Fruit fly (Drosophila melanogaster) whole organism, prepupa: Measurements from ENCODE around the gene CG6933.

Source experiments
- Blimp-1 ChIP-seq: fragments of 200-800 bp; sonication (Bioruptor generic); optimal IDR thresholded peaks from 3 replicates; lab custom pipeline; 2017; ENCODE audit warnings: missing biosample characterization, missing genetic modification characterization, mild to moderate bottlenecking, moderate library complexity, missing genetic modification reagents
- CG10631 ChIP-seq: fragments of 200-800 bp; sonication (Bioruptor generic); optimal IDR thresholded peaks from 2 replicates; lab custom pipeline; 2016; ENCODE audit warnings: missing biosample characterization, missing genetic modification characterization
- CG11294 ChIP-seq: fragments of 200-800 bp; sonication (Bioruptor generic); IDR thresholded peaks from 2 replicates; pipeline ENCODE4 v1.3.6; 2022; ENCODE audit warnings: missing biosample characterization, missing genetic modification characterization
- CG11762 ChIP-seq: fragments of 200-800 bp; sonication (Bioruptor generic); optimal IDR thresholded peaks from 3 replicates; lab custom pipeline; 2016; ENCODE audit warnings: missing biosample characterization, missing genetic modification characterization; ENCODE audit not compliant: insufficient read depth
- CG1621 ChIP-seq: fragments of 200-800 bp; sonication (Bioruptor generic); optimal IDR thresholded peaks from 3 replicates; lab custom pipeline; 2018; ENCODE audit warnings: missing biosample characterization, mild to moderate bottlenecking, missing genetic modification characterization
- CG16779 ChIP-seq: fragments of 200-800 bp; sonication (Bioruptor generic); optimal IDR thresholded peaks from 3 replicates; lab custom pipeline; 2017; ENCODE audit warnings: missing biosample characterization, mild to moderate bottlenecking, missing genetic modification characterization
- CG31627 ChIP-seq: fragments of 200-800 bp; sonication (Bioruptor generic); optimal IDR thresholded peaks from 3 replicates; lab custom pipeline; 2016; ENCODE audit warnings: missing biosample characterization, missing genetic modification characterization
- CG32006 ChIP-seq: fragments of 200-800 bp; sonication (Bioruptor generic); optimal IDR thresholded peaks from 3 replicates; lab custom pipeline; 2017; ENCODE audit warnings: missing biosample characterization, mild to moderate bottlenecking, missing genetic modification characterization
- CG34406 ChIP-seq: fragments of 200-800 bp; sonication (Bioruptor generic); optimal IDR thresholded peaks from 3 replicates; lab custom pipeline; 2016; ENCODE audit warnings: missing biosample characterization, missing genetic modification characterization
- CG4318 ChIP-seq: fragments of 200-800 bp; sonication (Bioruptor generic); optimal IDR thresholded peaks from 3 replicates; lab custom pipeline; 2017; ENCODE audit warnings: missing biosample characterization, mild to moderate bottlenecking, missing genetic modification characterization
- CG6276 ChIP-seq: fragments of 200-800 bp; sonication (Bioruptor generic); optimal IDR thresholded peaks from 2 replicates; lab custom pipeline; 2017; ENCODE audit warnings: missing biosample characterization, mild to moderate bottlenecking, missing genetic modification characterization
- CG6792 ChIP-seq: fragments of 200-800 bp; sonication (Bioruptor generic); optimal IDR thresholded peaks from 3 replicates; lab custom pipeline; 2016; ENCODE audit warnings: missing biosample characterization, missing genetic modification characterization
- CG6808 ChIP-seq: fragments of 200-800 bp; sonication (Bioruptor generic); optimal IDR thresholded peaks from 3 replicates; lab custom pipeline; 2017; ENCODE audit warnings: missing biosample characterization, missing genetic modification characterization, mild to moderate bottlenecking, moderate library complexity, missing genetic modification reagents
- CG7368 ChIP-seq: fragments of 200-800 bp; sonication (Bioruptor generic); optimal IDR thresholded peaks from 3 replicates; lab custom pipeline; 2016; ENCODE audit warnings: missing biosample characterization, missing genetic modification characterization
- CG8632 ChIP-seq: fragments of 200-800 bp; sonication (Bioruptor generic); optimal IDR thresholded peaks from 3 replicates; lab custom pipeline; 2016; ENCODE audit warnings: missing biosample characterization, missing genetic modification characterization
- CG9139 ChIP-seq: fragments of 200-800 bp; sonication (Bioruptor generic); optimal IDR thresholded peaks from 3 replicates; lab custom pipeline; 2017; ENCODE audit warnings: missing biosample characterization, mild to moderate bottlenecking, missing genetic modification characterization
- Eip75B ChIP-seq: fragments of 200-800 bp; sonication (Bioruptor generic); optimal IDR thresholded peaks from 3 replicates; lab custom pipeline; 2016; ENCODE audit warnings: missing biosample characterization, missing genetic modification characterization
- Eip78C ChIP-seq: fragments of 200-800 bp; sonication (Bioruptor generic); peaks from one replicate; lab custom pipeline; 2016; ENCODE audit warnings: missing biosample characterization, missing genetic modification characterization
- Eip93F ChIP-seq: fragments of 200-800 bp; sonication (Bioruptor generic); optimal IDR thresholded peaks from 2 replicates; lab custom pipeline; 2016; ENCODE audit warnings: missing biosample characterization, mild to moderate bottlenecking, missing genetic modification characterization
- Ets21C ChIP-seq: fragments of 200-800 bp; sonication (Bioruptor generic); optimal IDR thresholded peaks from 3 replicates; lab custom pipeline; 2016; ENCODE audit warnings: missing biosample characterization, missing genetic modification characterization
- Ets96B ChIP-seq: fragments of 200-800 bp; optimal IDR thresholded peaks from 2 replicates; lab custom pipeline; 2019; ENCODE audit warnings: missing biosample characterization, mild to moderate bottlenecking, missing genetic modification characterization, moderate library complexity
- Gug ChIP-seq: fragments of 200-800 bp; sonication (Bioruptor generic); IDR thresholded peaks from 2 replicates; pipeline ENCODE4 v1.3.6; 2022; ENCODE audit warnings: missing biosample characterization, missing genetic modification characterization
- Hr38 ChIP-seq: sonication (Bioruptor generic); optimal IDR thresholded peaks from 2 replicates; lab custom pipeline; 2016; ENCODE audit warnings: missing biosample characterization, missing genetic modification characterization
- Lpt ChIP-seq: fragments of 200-800 bp; sonication (Bioruptor generic); optimal IDR thresholded peaks from 3 replicates; lab custom pipeline; 2016; ENCODE audit warnings: missing biosample characterization, missing genetic modification characterization
- OdsH ChIP-seq: fragments of 200-800 bp; sonication (Bioruptor generic); optimal IDR thresholded peaks from 3 replicates; lab custom pipeline; 2016; ENCODE audit warnings: missing biosample characterization, missing genetic modification characterization
- Smox ChIP-seq: fragments of 200-800 bp; sonication (Bioruptor generic); optimal IDR thresholded peaks from 3 replicates; lab custom pipeline; 2016; ENCODE audit warnings: missing biosample characterization, missing genetic modification characterization
- Sox102F ChIP-seq: fragments of 200-800 bp; sonication (Bioruptor generic); optimal IDR thresholded peaks from 2 replicates; lab custom pipeline; 2016; ENCODE audit warnings: missing biosample characterization, mild to moderate bottlenecking, missing genetic modification characterization
- Sox15 ChIP-seq: fragments of 200-800 bp; sonication (Bioruptor generic); optimal IDR thresholded peaks from 3 replicates; lab custom pipeline; 2016; ENCODE audit warnings: missing biosample characterization, missing genetic modification characterization
- acj6 ChIP-seq: fragments of 200-800 bp; sonication (Bioruptor generic); optimal IDR thresholded peaks from 3 replicates; lab custom pipeline; 2016; ENCODE audit warnings: missing biosample characterization, missing genetic modification characterization
- cyc ChIP-seq: fragments of 200-800 bp; sonication (Bioruptor generic); optimal IDR thresholded peaks from 3 replicates; lab custom pipeline; 2016; ENCODE audit warnings: missing biosample characterization, missing genetic modification characterization
- dsx ChIP-seq: fragments of 200-800 bp; optimal IDR thresholded peaks from 3 replicates; lab custom pipeline; 2019; ENCODE audit warnings: missing biosample characterization, mild to moderate bottlenecking, missing genetic modification characterization, moderate library complexity; ENCODE audit not compliant: poor library complexity, severe bottlenecking
- eg ChIP-seq: fragments of 200-800 bp; sonication (Bioruptor generic); IDR thresholded peaks from 3 replicates; pipeline ENCODE4 v1.3.6; 2022; ENCODE audit warnings: missing biosample characterization, missing genetic modification characterization
- fd85E ChIP-seq: fragments of 200-800 bp; sonication (Bioruptor generic); optimal IDR thresholded peaks from 3 replicates; lab custom pipeline; 2016; ENCODE audit warnings: missing biosample characterization, missing genetic modification characterization
- lz ChIP-seq: fragments of 200-800 bp; sonication (Bioruptor generic); optimal IDR thresholded peaks from 3 replicates; lab custom pipeline; 2016; ENCODE audit warnings: missing biosample characterization, missing genetic modification characterization
- net ChIP-seq: fragments of 200-800 bp; sonication (Bioruptor generic); optimal IDR thresholded peaks from 3 replicates; lab custom pipeline; 2016; ENCODE audit warnings: missing biosample characterization, missing genetic modification characterization
- salr ChIP-seq, 2 experiments: fragments of 200-800 bp; sonication (Bioruptor generic); optimal IDR thresholded peaks; 3 replicates each; lab custom pipeline; 2016 to 2018; ENCODE audit warnings: missing biosample characterization in 2 of 2, missing genetic modification characterization in 2 of 2, mild to moderate bottlenecking in 1 of 2
- spab ChIP-seq: fragments of 200-800 bp; sonication (Bioruptor generic); optimal IDR thresholded peaks from 2 replicates; lab custom pipeline; 2017; ENCODE audit warnings: missing biosample characterization, mild to moderate bottlenecking, missing genetic modification characterization, missing genetic modification reagents
- svp ChIP-seq: fragments of 200-800 bp; sonication (Bioruptor generic); peaks from one replicate; lab custom pipeline; 2016; ENCODE audit warnings: missing biosample characterization, missing genetic modification characterization
- topi ChIP-seq: fragments of 200-800 bp; sonication (Bioruptor generic); optimal IDR thresholded peaks from 3 replicates; lab custom pipeline; 2016; ENCODE audit warnings: missing biosample characterization, missing genetic modification characterization
- vri ChIP-seq: fragments of 200-800 bp; sonication (Bioruptor generic); optimal IDR thresholded peaks from 3 replicates; lab custom pipeline; 2016; ENCODE audit warnings: missing biosample characterization, mild to moderate bottlenecking, missing genetic modification characterization

CG6933 gene

DNA sequence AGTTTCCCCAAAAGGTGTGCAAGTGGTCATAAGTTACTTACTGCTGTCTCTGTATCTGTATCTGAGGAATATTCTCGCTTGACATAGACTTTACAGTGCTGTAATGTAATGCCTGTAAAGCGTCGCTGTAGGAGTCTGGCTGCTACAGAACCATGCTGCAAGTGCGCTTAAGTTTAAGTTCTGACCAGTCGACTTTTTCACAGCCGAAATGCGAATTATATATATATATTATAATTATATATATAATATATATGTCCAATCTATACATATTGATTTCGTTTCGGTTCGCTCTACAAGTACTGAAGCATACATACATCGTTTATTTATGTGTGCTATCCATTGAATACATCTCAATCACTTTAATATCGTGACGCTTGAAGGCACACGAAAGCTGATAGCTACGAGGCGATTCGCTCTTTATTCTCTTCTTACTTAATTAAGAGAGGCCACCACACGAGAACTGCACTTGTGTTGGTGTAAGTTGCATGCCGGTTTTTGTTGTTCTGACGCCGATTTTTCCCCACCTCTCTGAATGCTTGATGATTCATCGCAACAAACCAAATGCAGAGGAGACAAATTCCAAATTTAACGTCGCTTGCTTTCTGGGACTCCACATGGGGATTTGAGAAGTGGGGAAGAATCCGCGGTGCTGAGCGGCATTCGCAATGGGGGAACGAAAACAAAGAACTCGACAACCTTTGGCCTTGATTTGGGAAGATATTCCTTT lies 33.8 kb downstream of the CG6933 start (continued):
- TF ChIP-seq CG16779 (tag; lab: Kevin White, UChicago) (peak; percentile 17), cyc (GFP tag; lab: Kevin White, UChicago) (no peak), CG11294 (GFP tag; lab: Robert Waterston, UW) (no peak), Sox15 (GFP tag; lab: Kevin White, UChicago) (no peak), CG1621 (tag; lab: Kevin White, UChicago) (no peak), Blimp-1 (no peak), Gug (GFP tag; lab: Robert Waterston, UW) (no peak), dsx (GFP tag; lab: Kevin White, UChicago) (peak; percentile 42), acj6 (GFP tag; lab: Kevin White, UChicago) (no peak), Eip93F (GFP tag; lab: Kevin White, UChicago) (no peak), CG6276 (GFP tag; lab: Kevin White, UChicago) (no peak), fd85E (GFP tag; lab: Kevin White, UChicago) (no peak), lz (no peak), CG6792 (GFP tag; lab: Kevin White, UChicago) (no peak), net (peak; percentile 46), salr (GFP tag; optimal IDR thresholded peaks at IDR 0.05; lab: Kevin White, UChicago) (no peak), vri (GFP tag; lab: Kevin White, UChicago) (peak; percentile 28), Smox (GFP tag; lab: Kevin White, UChicago) (no peak), Hr38 (no peak), OdsH (no peak), CG31627 (no peak), CG8632 (GFP tag; lab: Kevin White, UChicago) (no peak), CG32006 (GFP tag; lab: Kevin White, UChicago) (peak; percentile 12), svp (GFP tag; lab: Kevin White, UChicago) (peak; percentile 79), topi (no peak), CG7368 (GFP tag; lab: Kevin White, UChicago) (no peak), Ets96B (no peak), CG10631 (GFP tag; lab: Kevin White, UChicago) (peak; percentile 21), Sox102F (peak; percentile 30), eg (GFP tag; lab: Robert Waterston, UW) (0 out of 3 replicates have a peak, but pooled peaks have one; percentile 8), CG6808 (GFP tag; lab: Kevin White, UChicago) (peak; percentile 24), Ets21C (GFP tag; lab: Kevin White, UChicago) (no peak), spab (GFP tag; lab: Kevin White, UChicago) (no peak), CG9139 (GFP tag; lab: Kevin White, UChicago) (no peak), Lpt (GFP tag; lab: Kevin White, UChicago) (no peak), CG4318 (GFP tag; lab: Kevin White, UChicago) (no peak), CG11762 (GFP tag; lab: Kevin White, UChicago) (no peak), Eip75B (GFP tag; lab: Kevin White, UChicago) (no peak)

DNA sequence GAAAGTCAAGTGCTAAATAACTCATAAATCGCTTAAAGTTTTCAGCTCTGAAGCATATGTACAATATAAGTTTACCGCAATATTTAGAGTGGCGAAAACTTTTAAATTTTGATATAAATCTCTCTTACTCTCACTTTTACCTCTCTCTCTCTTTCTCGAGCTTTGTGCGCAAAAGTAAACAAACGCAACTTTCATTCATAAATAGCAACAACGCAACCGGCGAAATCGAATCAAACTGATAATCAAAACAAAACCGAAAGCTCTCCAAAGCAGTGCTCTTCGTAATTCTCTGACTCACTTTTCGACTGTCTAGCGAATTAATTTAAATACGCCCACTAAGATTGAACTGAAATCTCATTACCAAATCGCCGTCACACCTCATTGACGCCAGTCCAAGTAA lies 34.3 kb downstream of the CG6933 start:
- TF ChIP-seq CG7368 (GFP tag; lab: Kevin White, UChicago) (no peak), CG6276 (GFP tag; lab: Kevin White, UChicago) (no peak), Blimp-1 (peak; percentile 62), Eip78C (GFP tag; lab: Kevin White, UChicago) (peak; percentile 65), CG34406 (GFP tag; lab: Kevin White, UChicago) (no peak)
